Fruit fly (Drosophila melanogaster) whole organism, embryonic: ENCODE measurements around the gene CG12112.

Experiments used
- Ada2b ChIP-seq: fragments of 200-800 bp; sonication (Bioruptor generic); IDR thresholded peaks from 2 replicates; pipeline ENCODE4 v1.3.6; 2022; ENCODE audit warnings: missing biosample characterization, missing genetic modification characterization
- BEAF-32 ChIP-seq: fragments of 200-800 bp; sonication (Bioruptor generic); optimal IDR thresholded peaks from 3 replicates; lab custom pipeline; 2017; ENCODE audit warnings: missing biosample characterization, missing genetic modification characterization, mild to moderate bottlenecking, moderate library complexity, missing genetic modification reagents
- Blimp-1 ChIP-seq: fragments of 200-800 bp; sonication (Bioruptor generic); optimal IDR thresholded peaks from 3 replicates; lab custom pipeline; 2018; ENCODE audit warnings: missing biosample characterization, missing genetic modification characterization, mild to moderate bottlenecking, moderate library complexity, missing genetic modification reagents
- CG10147 ChIP-seq: fragments of 200-800 bp; sonication (Bioruptor generic); optimal IDR thresholded peaks from 2 replicates; lab custom pipeline; 2019; ENCODE audit warnings: missing biosample characterization, mild to moderate bottlenecking, missing genetic modification characterization, moderate library complexity
- CG11085 ChIP-seq: fragments of 200-800 bp; sonication (Bioruptor generic); IDR thresholded peaks from 2 replicates; pipeline ENCODE4 v1.3.6; 2022; ENCODE audit warnings: missing biosample characterization, missing genetic modification characterization
- CG11504 ChIP-seq: fragments of 200-800 bp; sonication (Bioruptor generic); optimal IDR thresholded peaks from 3 replicates; lab custom pipeline; 2019; ENCODE audit warnings: missing biosample characterization, mild to moderate bottlenecking, missing genetic modification characterization, moderate library complexity
- CG11560 ChIP-seq: fragments of 200-800 bp; sonication (Bioruptor generic); IDR thresholded peaks from 3 replicates; pipeline ENCODE4 v1.3.6; 2022; ENCODE audit warnings: missing biosample characterization, missing genetic modification characterization
- CG12942 ChIP-seq: fragments of 200-800 bp; sonication (Bioruptor generic); optimal IDR thresholded peaks from 3 replicates; lab custom pipeline; 2016; ENCODE audit warnings: missing biosample characterization, missing genetic modification characterization
- CG13123 ChIP-seq: fragments of 200-800 bp; sonication (Bioruptor generic); optimal IDR thresholded peaks from 2 replicates; lab custom pipeline; 2016; ENCODE audit warnings: missing biosample characterization, missing genetic modification characterization
- CG13775 ChIP-seq: fragments of 200-800 bp; sonication (Bioruptor generic); optimal IDR thresholded peaks from 3 replicates; lab custom pipeline; 2017; ENCODE audit warnings: missing biosample characterization, mild to moderate bottlenecking, missing genetic modification characterization
- CG14710 ChIP-seq: fragments of 200-800 bp; sonication (Bioruptor generic); optimal IDR thresholded peaks from 3 replicates; lab custom pipeline; 2019; ENCODE audit warnings: missing biosample characterization, mild to moderate bottlenecking, missing genetic modification characterization, moderate library complexity
- CG15073 ChIP-seq: fragments of 200-800 bp; sonication (Bioruptor generic); optimal IDR thresholded peaks from 2 replicates; lab custom pipeline; 2016; ENCODE audit warnings: missing biosample characterization, missing genetic modification characterization
- CG15514 ChIP-seq: fragments of 200-800 bp; sonication (Bioruptor generic); optimal IDR thresholded peaks from 3 replicates; lab custom pipeline; 2017; ENCODE audit warnings: missing biosample characterization, missing genetic modification characterization, mild to moderate bottlenecking, moderate library complexity, missing genetic modification reagents
- CG1602 ChIP-seq: fragments of 200-800 bp; sonication (Bioruptor generic); optimal IDR thresholded peaks from 3 replicates; lab custom pipeline; 2016; ENCODE audit warnings: missing biosample characterization, missing genetic modification characterization
- CG1792 ChIP-seq: fragments of 200-800 bp; sonication (Bioruptor generic); optimal IDR thresholded peaks from 2 replicates; lab custom pipeline; 2016; ENCODE audit warnings: missing biosample characterization, missing genetic modification characterization
- CG32532 ChIP-seq: fragments of 200-800 bp; sonication (Bioruptor generic); IDR thresholded peaks from 2 replicates; pipeline ENCODE4 v1.3.6; 2022; ENCODE audit warnings: missing biosample characterization, missing genetic modification characterization
- CG3838 ChIP-seq: fragments of 200-800 bp; sonication (Bioruptor generic); optimal IDR thresholded peaks from 3 replicates; lab custom pipeline; 2016; ENCODE audit warnings: missing biosample characterization, missing genetic modification characterization
- CG5180 ChIP-seq: fragments of 200-800 bp; sonication (Bioruptor generic); optimal IDR thresholded peaks from 3 replicates; lab custom pipeline; 2017; ENCODE audit warnings: missing biosample characterization, missing genetic modification characterization, mild to moderate bottlenecking, moderate library complexity, missing genetic modification reagents
- CTCF ChIP-seq: fragments of 200-800 bp; sonication (Bioruptor generic); optimal IDR thresholded peaks from 2 replicates; lab custom pipeline; 2017; ENCODE audit warnings: missing biosample characterization, mild to moderate bottlenecking, missing genetic modification characterization, moderate library complexity
- Doc3 ChIP-seq: fragments of 200-800 bp; sonication (Bioruptor generic); IDR thresholded peaks from 3 replicates; pipeline ENCODE4 v1.3.6; 2022; ENCODE audit warnings: missing biosample characterization, missing genetic modification characterization; ENCODE audit not compliant: partially characterized antibody
- Ets65A ChIP-seq: fragments of 200-800 bp; sonication (Bioruptor generic); peaks from one replicate; lab custom pipeline; 2016; ENCODE audit warnings: missing biosample characterization, missing genetic modification characterization
- Fer1 ChIP-seq: fragments of 200-800 bp; sonication (Bioruptor generic); optimal IDR thresholded peaks from 2 replicates; lab custom pipeline; 2017; ENCODE audit warnings: missing biosample characterization, mild to moderate bottlenecking, missing genetic modification characterization
- Gug ChIP-seq: fragments of 200-800 bp; sonication (Bioruptor generic); IDR thresholded peaks from 4 replicates; pipeline ENCODE4 v1.3.6; 2022; ENCODE audit warnings: missing biosample characterization, missing genetic modification characterization
- Hr3 ChIP-seq: fragments of 200-800 bp; sonication (Bioruptor generic); optimal IDR thresholded peaks from 3 replicates; lab custom pipeline; 2016; ENCODE audit warnings: missing biosample characterization, missing genetic modification characterization
- Hr78 ChIP-seq, 2 experiments: fragments of 200-800 bp in 1 of 2; fragments of >200 bp in 1 of 2; sonication (Bioruptor generic) in 1 of 2; optimal IDR thresholded peaks; 2 replicates each; lab custom pipeline; 2017 to 2019; ENCODE audit warnings: missing biosample characterization in 2 of 2, missing genetic modification characterization in 2 of 2, mild to moderate bottlenecking in 1 of 2, moderate library complexity in 1 of 2
- MESR4 ChIP-seq: fragments of 200-800 bp; sonication (Bioruptor generic); optimal IDR thresholded peaks from 2 replicates; lab custom pipeline; 2018; ENCODE audit warnings: missing biosample characterization, mild to moderate bottlenecking, missing genetic modification characterization, moderate library complexity
- Myb ChIP-seq: fragments of 200-800 bp; sonication (Bioruptor generic); optimal IDR thresholded peaks from 2 replicates; lab custom pipeline; 2016; ENCODE audit warnings: missing biosample characterization, missing genetic modification characterization
- NC2α ChIP-seq: fragments of 200-800 bp; sonication (Bioruptor generic); optimal IDR thresholded peaks from 2 replicates; lab custom pipeline; 2016; ENCODE audit warnings: missing biosample characterization, missing genetic modification characterization
- Oli ChIP-seq: fragments of 200-800 bp; sonication (Bioruptor generic); optimal IDR thresholded peaks from 2 replicates; lab custom pipeline; 2018; ENCODE audit warnings: missing biosample characterization, mild to moderate bottlenecking, missing genetic modification characterization, moderate library complexity
- Ravus ChIP-seq: fragments of 200-800 bp; sonication (Bioruptor generic); IDR thresholded peaks from 2 replicates; pipeline ENCODE4 v1.3.6; 2022; ENCODE audit warnings: missing biosample characterization, missing genetic modification characterization
- Sry-β ChIP-seq: fragments of 200-800 bp; sonication (Bioruptor generic); optimal IDR thresholded peaks from 2 replicates; lab custom pipeline; 2018; ENCODE audit warnings: missing biosample characterization, mild to moderate bottlenecking, missing genetic modification characterization, moderate library complexity
- Trl ChIP-seq, 3 experiments: fragments of >200 bp in 2 of 3; fragments of 200-800 bp in 1 of 3; sonication (Bioruptor generic) in 1 of 3; optimal IDR thresholded peaks; 2 replicates in 1 of 3; 3 replicates in 2 of 3; lab custom pipeline; 2016 to 2017; ENCODE audit warnings: missing biosample characterization in 1 of 3, missing genetic modification characterization in 1 of 3
- ac ChIP-seq: fragments of 200-800 bp; sonication (Bioruptor generic); optimal IDR thresholded peaks from 3 replicates; lab custom pipeline; 2017; ENCODE audit warnings: missing biosample characterization, mild to moderate bottlenecking, missing genetic modification characterization
- cato ChIP-seq: fragments of 200-800 bp; sonication (Bioruptor generic); optimal IDR thresholded peaks from 2 replicates; lab custom pipeline; 2016; ENCODE audit warnings: missing biosample characterization, missing genetic modification characterization, borderline replicate concordance
- chn ChIP-seq: fragments of 200-800 bp; sonication (Bioruptor generic); optimal IDR thresholded peaks from 2 replicates; lab custom pipeline; 2016; ENCODE audit warnings: missing biosample characterization, missing genetic modification characterization
- corto ChIP-seq: fragments of 200-800 bp; sonication (Bioruptor generic); optimal IDR thresholded peaks from 2 replicates; lab custom pipeline; 2016; ENCODE audit warnings: missing biosample characterization, mild to moderate bottlenecking, missing genetic modification characterization, moderate library complexity
- eve ChIP-seq, 2 experiments: fragments of >200 bp; optimal IDR thresholded peaks; 2 replicates each; lab custom pipeline; 2017; ENCODE audit warnings: missing biosample characterization in 2 of 2, missing genetic modification characterization in 2 of 2
- ewg ChIP-seq: fragments of 200-800 bp; sonication (Bioruptor generic); optimal IDR thresholded peaks from 3 replicates; lab custom pipeline; 2017; ENCODE audit warnings: mild to moderate bottlenecking, missing biosample characterization, missing genetic modification reagents, missing genetic modification characterization
- gce ChIP-seq: fragments of 200-800 bp; sonication (Bioruptor generic); IDR thresholded peaks from 3 replicates; pipeline ENCODE4 v1.3.6; 2022; ENCODE audit warnings: missing biosample characterization, missing genetic modification characterization
- gem ChIP-seq: fragments of 200-800 bp; sonication (Bioruptor generic); optimal IDR thresholded peaks from 2 replicates; lab custom pipeline; 2019; ENCODE audit warnings: missing biosample characterization, mild to moderate bottlenecking, missing genetic modification characterization, moderate library complexity
- grau ChIP-seq: fragments of 200-800 bp; optimal IDR thresholded peaks from 3 replicates; lab custom pipeline; 2019; ENCODE audit warnings: missing biosample characterization, mild to moderate bottlenecking, missing genetic modification characterization, moderate library complexity
- h ChIP-seq: fragments of >200 bp; optimal IDR thresholded peaks from 2 replicates; lab custom pipeline; 2017
- hb ChIP-seq: fragments of 200-800 bp; sonication (Bioruptor generic); IDR thresholded peaks from 3 replicates; pipeline ENCODE4 v1.3.6; 2022; ENCODE audit warnings: missing biosample characterization, missing genetic modification characterization; ENCODE audit not compliant: partially characterized antibody
- ind ChIP-seq: fragments of 200-800 bp; sonication (Bioruptor generic); optimal IDR thresholded peaks from 3 replicates; lab custom pipeline; 2016; ENCODE audit warnings: missing biosample characterization, missing genetic modification characterization
- klu ChIP-seq: fragments of 200-800 bp; sonication (Bioruptor generic); IDR thresholded peaks from 2 replicates; pipeline ENCODE4 v1.3.6; 2022; ENCODE audit warnings: missing biosample characterization, missing genetic modification characterization
- lmd ChIP-seq: fragments of 200-800 bp; sonication (Bioruptor generic); IDR thresholded peaks from 2 replicates; pipeline ENCODE4 v1.3.6; 2022; ENCODE audit warnings: missing biosample characterization, missing genetic modification characterization
- luna ChIP-seq: fragments of 200-800 bp; sonication (Bioruptor generic); optimal IDR thresholded peaks from 2 replicates; lab custom pipeline; 2016; ENCODE audit warnings: missing biosample characterization, missing genetic modification characterization
- scrt ChIP-seq: fragments of 200-800 bp; sonication (Bioruptor generic); optimal IDR thresholded peaks from 2 replicates; lab custom pipeline; 2018; ENCODE audit warnings: missing biosample characterization, mild to moderate bottlenecking, missing genetic modification characterization, moderate library complexity
- so ChIP-seq: fragments of 200-800 bp; sonication (Bioruptor generic); IDR thresholded peaks from 3 replicates; pipeline ENCODE4 v1.3.6; 2022; ENCODE audit warnings: missing biosample characterization, missing genetic modification characterization
- tio ChIP-seq: fragments of 200-800 bp; sonication (Bioruptor generic); optimal IDR thresholded peaks from 2 replicates; lab custom pipeline; 2017; ENCODE audit warnings: missing biosample characterization, missing genetic modification characterization, inconsistent platforms
- ttk ChIP-seq: fragments of 200-800 bp; sonication (Bioruptor generic); IDR thresholded peaks from 2 replicates; pipeline ENCODE4 v2.1.2; 2022; ENCODE audit warnings: missing biosample characterization, missing genetic modification characterization
- z ChIP-seq: fragments of 200-800 bp; sonication (Bioruptor generic); IDR thresholded peaks from 3 replicates; pipeline ENCODE4 v1.3.6; 2022; ENCODE audit warnings: missing biosample characterization, missing genetic modification characterization

The CG12112 gene

DNA sequence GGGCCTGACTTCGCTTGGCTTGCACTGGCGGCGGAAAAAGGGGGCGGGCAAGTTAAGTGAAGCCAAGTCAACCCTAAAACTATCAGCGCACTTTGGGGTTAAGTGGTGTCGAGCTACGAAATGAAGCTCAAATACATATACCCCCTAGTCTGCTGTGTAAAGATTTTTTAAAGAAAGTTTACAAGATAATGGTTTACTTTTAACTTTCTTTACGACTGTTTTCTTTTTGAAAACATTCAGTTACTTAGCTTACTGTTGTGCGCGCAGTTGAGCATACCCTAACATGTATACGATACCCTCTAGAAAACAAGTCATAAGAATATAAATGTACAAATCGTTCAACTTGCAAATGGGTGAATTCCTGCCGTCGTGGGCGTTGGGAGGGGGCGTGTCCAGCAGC, 17.3 kb downstream of the CG12112 start (continued):
- no peak for TF ChIP-seq CG15514
- TF ChIP-seq CTCF (GFP tag; lab: Kevin White, UChicago): no peak
- TF ChIP-seq Fer1 (GFP tag; lab: Kevin White, UChicago): peak; percentile 15
- TF ChIP-seq Ada2b (GFP tag; lab: Robert Waterston, UW): peak; percentile 47; the same call in 1 of the 2 replicates
- TF ChIP-seq Hr78 (GFP tag; optimal IDR thresholded peaks at IDR 0.05; lab: Kevin White, UChicago): no peak
- TF ChIP-seq CG11504 (tag; lab: Kevin White, UChicago): no peak
- TF ChIP-seq BEAF-32 (GFP tag; lab: Kevin White, UChicago): no peak
- TF ChIP-seq hb (GFP tag; lab: Robert Waterston, UW): no peak
- TF ChIP-seq CG13123 (GFP tag; lab: Kevin White, UChicago): no peak
- no peak for TF ChIP-seq Doc3
- TF ChIP-seq Ets65A: peak; percentile 88
- no peak for TF ChIP-seq Blimp-1 (GFP tag; lab: Kevin White, UChicago)
- TF ChIP-seq Trl (optimal IDR thresholded peaks at IDR 0.05; lab: Kevin White, UChicago): no peak
- TF ChIP-seq Trl (GFP tag; optimal IDR thresholded peaks at IDR 0.05; lab: Kevin White, UChicago): peak; percentile 0
- no peak for TF ChIP-seq CG14710 (tag; lab: Kevin White, UChicago)
- TF ChIP-seq CG1602 (GFP tag; lab: Kevin White, UChicago): peak; percentile 3
- no peak for TF ChIP-seq CG12942 (GFP tag; lab: Kevin White, UChicago)
- peak; percentile 35; the same call in 1 of the 3 replicates for TF ChIP-seq so (GFP tag; lab: Robert Waterston, UW)
- peak; percentile 31; the same call in 1 of the 2 replicates for TF ChIP-seq CG32532 (GFP tag; lab: Robert Waterston, UW)
- peak; percentile 8 for TF ChIP-seq Hr3 (GFP tag; lab: Kevin White, UChicago)
- TF ChIP-seq CG3838 (GFP tag; lab: Kevin White, UChicago): no peak
- TF ChIP-seq CG15073 (GFP tag; lab: Kevin White, UChicago): no peak
- no peak for TF ChIP-seq ttk (GFP tag; lab: Robert Waterston, UW)
- TF ChIP-seq h: no peak
- no peak for TF ChIP-seq ewg (GFP tag; lab: Kevin White, UChicago)
- no peak for TF ChIP-seq CG13775
- TF ChIP-seq Myb (GFP tag; lab: Kevin White, UChicago): no peak
- no peak for TF ChIP-seq CG5180 (GFP tag; lab: Kevin White, UChicago)
- TF ChIP-seq eve (GFP tag; optimal IDR thresholded peaks at IDR 0.05; lab: Kevin White, UChicago): no peak
- TF ChIP-seq gce (GFP tag; lab: Robert Waterston, UW): no peak
- no peak for TF ChIP-seq tio
- TF ChIP-seq luna (GFP tag; lab: Kevin White, UChicago): no peak
- peak; percentile 14 for TF ChIP-seq chn (GFP tag; lab: Kevin White, UChicago)
- TF ChIP-seq ind (GFP tag; lab: Kevin White, UChicago): peak; percentile 29
- TF ChIP-seq klu (GFP tag; lab: Robert Waterston, UW): no peak
- TF ChIP-seq NC2α: no peak
- TF ChIP-seq grau (tag; lab: Kevin White, UChicago): no peak
- TF ChIP-seq gem (tag; lab: Kevin White, UChicago): peak; percentile 68
- TF ChIP-seq CG1792: no peak
- peak; percentile 30; the same call in 1 of the 4 replicates for TF ChIP-seq Gug (GFP tag; lab: Robert Waterston, UW)
- TF ChIP-seq CG11560: no peak
- no peak for TF ChIP-seq corto (GFP tag; lab: Kevin White, UChicago)
- peak; percentile 53 for TF ChIP-seq Oli (tag; lab: Kevin White, UChicago)
- TF ChIP-seq MESR4 (GFP tag; lab: Kevin White, UChicago): no peak
- TF ChIP-seq Sry-β (GFP tag; lab: Kevin White, UChicago): no peak
- TF ChIP-seq scrt: no peak
- no peak for TF ChIP-seq CG10147 (GFP tag; lab: Kevin White, UChicago)
- TF ChIP-seq ac (GFP tag; lab: Kevin White, UChicago): no peak
- TF ChIP-seq Ravus: no peak
- TF ChIP-seq z (GFP tag; lab: Robert Waterston, UW): no peak
- TF ChIP-seq lmd (GFP tag; lab: Robert Waterston, UW): peak; percentile 48
- TF ChIP-seq cato (GFP tag; lab: Kevin White, UChicago): no peak
- TF ChIP-seq CG11085 (GFP tag; lab: Robert Waterston, UW): no peak
